Worm (Caenorhabditis elegans) whole organism, L1 larva: Measurements from ENCODE around the gene F07C3.3.

Source experiments
- Y116A8C.19 ChIP-seq: sonication (generic microtip); optimal IDR thresholded peaks from 2 replicates; lab custom pipeline; 2016; ENCODE audit warnings: missing compliant biosample characterization, missing genetic modification characterization, borderline replicate concordance
- aha-1 ChIP-seq: fragments of 150-350 bp; optimal IDR thresholded peaks from 2 replicates; lab custom pipeline; 2014; ENCODE audit warnings: missing biosample characterization, missing genetic modification characterization
- ama-1 ChIP-seq: fragments of 150-350 bp; optimal IDR thresholded peaks from 2 replicates; lab custom pipeline; 2014
- ceh-82 ChIP-seq, 3 experiments: fragments of 150-350 bp in 1 of 3; sonication (generic microtip) in 2 of 3; optimal IDR thresholded peaks; 2 replicates each; lab custom pipeline; 2014 to 2017; ENCODE audit warnings: missing biosample characterization in 3 of 3, missing genetic modification characterization in 3 of 3
- ceh-90 ChIP-seq: sonication (generic microtip); optimal IDR thresholded peaks from 2 replicates; lab custom pipeline; 2016; ENCODE audit warnings: missing genetic modification characterization, missing compliant biosample characterization
- ets-5 ChIP-seq: fragments of 200-800 bp; sonication (Bioruptor generic); IDR thresholded peaks from 2 replicates; pipeline ENCODE4 v1.3.6; 2022; ENCODE audit warnings: missing genetic modification characterization, missing compliant biosample characterization
- jun-1 ChIP-seq: fragments of 150-350 bp; optimal IDR thresholded peaks from 2 replicates; lab custom pipeline; 2014; ENCODE audit warnings: missing biosample characterization, missing genetic modification reagents, missing genetic modification characterization
- nhr-237 ChIP-seq: fragments of 150-350 bp; optimal IDR thresholded peaks from 2 replicates; lab custom pipeline; 2014; ENCODE audit warnings: missing biosample characterization, missing genetic modification characterization
- nhr-71 ChIP-seq: sonication (generic microtip); optimal IDR thresholded peaks from 2 replicates; lab custom pipeline; 2016; ENCODE audit warnings: mild to moderate bottlenecking, missing genetic modification characterization, moderate library complexity, missing compliant biosample characterization
- snpc-4 ChIP-seq: fragments of 150-350 bp; optimal IDR thresholded peaks from 2 replicates; lab custom pipeline; 2014; ENCODE audit warnings: missing biosample characterization, missing genetic modification characterization
- tbx-2 ChIP-seq: sonication (generic microtip); optimal IDR thresholded peaks from 2 replicates; lab custom pipeline; 2016; ENCODE audit warnings: missing genetic modification characterization, missing compliant biosample characterization
- unc-86 ChIP-seq: sonication (generic microtip); optimal IDR thresholded peaks from 2 replicates; lab custom pipeline; 2016; ENCODE audit warnings: missing genetic modification characterization, missing compliant biosample characterization
- ztf-11 ChIP-seq, 2 experiments: sonication (generic microtip); optimal IDR thresholded peaks; 2 replicates each; lab custom pipeline; 2016 to 2017; ENCODE audit warnings: missing genetic modification characterization in 2 of 2, missing biosample characterization in 1 of 2, missing compliant biosample characterization in 1 of 2

DNA sequence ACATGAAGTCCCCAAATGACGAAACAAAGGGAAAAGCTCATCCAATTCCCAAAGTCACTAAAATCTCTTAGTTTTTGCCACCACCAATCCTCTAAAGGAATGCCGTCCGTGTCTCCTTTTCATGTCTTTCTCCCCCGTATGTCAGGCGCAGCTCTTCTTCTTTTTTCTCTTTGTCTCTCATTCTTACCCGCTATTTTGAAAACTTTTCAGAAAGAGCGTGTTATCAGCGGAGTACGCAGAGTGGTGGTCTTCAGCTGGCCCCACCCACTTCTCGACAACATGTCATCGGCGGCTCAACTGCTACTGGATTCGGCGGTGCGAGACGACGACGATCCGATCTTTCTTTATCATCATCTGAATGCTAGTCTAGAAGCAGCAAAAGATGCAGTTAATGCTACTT, 40.8 kb downstream of the F07C3.3 start, which contains the start of gene sphr-1:
- TF ChIP-seq ets-5 (GFP tag; lab: Robert Waterston, UW), result no peak
- TF ChIP-seq ceh-90 (tag; lab: Kevin White, UChicago), result no peak
- TF ChIP-seq snpc-4 (tag; lab: Kevin White, UChicago), result no peak
- TF ChIP-seq unc-86, result no peak
- TF ChIP-seq ztf-11 (tag; optimal IDR thresholded peaks at IDR 0.05; lab: Kevin White, UChicago), result no peak
- no peak for TF ChIP-seq Y116A8C.19 (tag; lab: Kevin White, UChicago)
- TF ChIP-seq ama-1, result no peak
- TF ChIP-seq nhr-237, result no peak
- no peak for TF ChIP-seq ceh-82 (tag; optimal IDR thresholded peaks at IDR 0.05; lab: Kevin White, UChicago)
- TF ChIP-seq nhr-71 (tag; lab: Kevin White, UChicago), result peak; percentile 15
- no peak for TF ChIP-seq aha-1
- no peak for TF ChIP-seq jun-1
- no peak for TF ChIP-seq tbx-2 (tag; lab: Kevin White, UChicago)
